Worm (Caenorhabditis elegans) whole organism, L3 larva: ENCODE results near the gene scrm-5.
"Not testable (repeated sequence)": the region's sequence is repeated elsewhere in the genome, so short reads cannot be mapped to it uniquely, and the experiment has no call there.

Experiments used
- ZK546.5 ChIP-seq: sonication (generic microtip); optimal IDR thresholded peaks from 2 replicates; lab custom pipeline; 2017; ENCODE audit warnings: missing biosample characterization, missing genetic modification characterization
- ama-1 ChIP-seq: fragments of 150-350 bp; optimal IDR thresholded peaks from 2 replicates; lab custom pipeline; 2018
- ceh-16 ChIP-seq: sonication (generic microtip); optimal IDR thresholded peaks from 2 replicates; lab custom pipeline; 2017; ENCODE audit warnings: missing biosample characterization, missing genetic modification characterization
- ceh-82 ChIP-seq: fragments of 150-350 bp; optimal IDR thresholded peaks from 2 replicates; lab custom pipeline; 2014; ENCODE audit warnings: missing biosample characterization, missing genetic modification characterization
- ceh-9 ChIP-seq: sonication (generic microtip); optimal IDR thresholded peaks from 2 replicates; lab custom pipeline; 2018; ENCODE audit warnings: missing biosample characterization, missing genetic modification characterization
- daf-12 ChIP-seq: fragments of 150-350 bp; optimal IDR thresholded peaks from 2 replicates; lab custom pipeline; 2014; ENCODE audit warnings: missing biosample characterization, missing genetic modification reagents, missing genetic modification characterization
- egl-27 ChIP-seq: sonication (generic microtip); optimal IDR thresholded peaks from 4 replicates; lab custom pipeline; 2017; ENCODE audit warnings: missing biosample characterization, missing genetic modification reagents, missing genetic modification characterization
- egl-5 ChIP-seq: fragments of 150-350 bp; optimal IDR thresholded peaks from 2 replicates; lab custom pipeline; 2017; ENCODE audit warnings: missing biosample characterization, missing genetic modification reagents, missing genetic modification characterization, inconsistent platforms
- elt-1 ChIP-seq: fragments of 150-350 bp; optimal IDR thresholded peaks from 2 replicates; lab custom pipeline; 2014; ENCODE audit warnings: missing biosample characterization, missing genetic modification characterization
- elt-2 ChIP-seq: sonication (generic microtip); optimal IDR thresholded peaks from 2 replicates; lab custom pipeline; 2016; ENCODE audit warnings: missing genetic modification reagents, mild to moderate bottlenecking, missing genetic modification characterization, missing compliant biosample characterization
- elt-3 ChIP-seq, 3 experiments: fragments of 150-350 bp in 1 of 3; sonication (generic microtip) in 2 of 3; optimal IDR thresholded peaks; 2 replicates in 2 of 3; 4 replicates in 1 of 3; lab custom pipeline; 2014 to 2017; ENCODE audit warnings: missing biosample characterization in 3 of 3, missing genetic modification characterization in 3 of 3
- eor-1 ChIP-seq, 2 experiments: fragments of 150-350 bp; optimal IDR thresholded peaks; 2 replicates each; lab custom pipeline; 2014 to 2018; ENCODE audit warnings: missing biosample characterization in 2 of 2, missing genetic modification characterization in 2 of 2
- fkh-10 ChIP-seq: sonication (generic microtip); optimal IDR thresholded peaks from 2 replicates; lab custom pipeline; 2017; ENCODE audit warnings: missing biosample characterization, missing genetic modification reagents, missing genetic modification characterization
- fkh-2 ChIP-seq: fragments of 150-350 bp; optimal IDR thresholded peaks from 2 replicates; lab custom pipeline; 2014; ENCODE audit warnings: missing biosample characterization, missing genetic modification reagents, missing genetic modification characterization
- hmg-11 ChIP-seq: sonication (generic microtip); optimal IDR thresholded peaks from 2 replicates; lab custom pipeline; 2016; ENCODE audit warnings: missing genetic modification characterization, missing compliant biosample characterization
- jun-1 ChIP-seq: fragments of 150-350 bp; optimal IDR thresholded peaks from 2 replicates; lab custom pipeline; 2014; ENCODE audit warnings: missing biosample characterization, missing genetic modification reagents, missing genetic modification characterization
- lin-15B ChIP-seq: fragments of 150-350 bp; optimal IDR thresholded peaks from 2 replicates; lab custom pipeline; 2014; ENCODE audit warnings: missing biosample characterization, missing genetic modification characterization
- lin-39 ChIP-seq: fragments of 150-350 bp; optimal IDR thresholded peaks from 2 replicates; lab custom pipeline; 2018; ENCODE audit warnings: missing biosample characterization, missing genetic modification reagents, missing genetic modification characterization
- lsy-12 ChIP-seq: sonication (generic microtip); optimal IDR thresholded peaks from 2 replicates; lab custom pipeline; 2016; ENCODE audit warnings: mild to moderate bottlenecking, missing genetic modification characterization, missing compliant biosample characterization
- mdl-1 ChIP-seq: fragments of 150-350 bp; optimal IDR thresholded peaks from 2 replicates; lab custom pipeline; 2014; ENCODE audit warnings: missing biosample characterization, missing genetic modification characterization
- mml-1 ChIP-seq: fragments of 150-350 bp; sonication (generic microtip); optimal IDR thresholded peaks from 3 replicates; lab custom pipeline; 2014; ENCODE audit warnings: missing biosample characterization, missing genetic modification characterization
- nfya-1 ChIP-seq: sonication (generic microtip); optimal IDR thresholded peaks from 2 replicates; lab custom pipeline; 2017; ENCODE audit warnings: missing genetic modification characterization, mild to moderate bottlenecking, missing compliant biosample characterization, antibody characterized with exemption, moderate library complexity; ENCODE audit not compliant: insufficient read depth
- nhr-11 ChIP-seq: fragments of 150-350 bp; optimal IDR thresholded peaks from 2 replicates; lab custom pipeline; 2014; ENCODE audit warnings: missing biosample characterization, missing genetic modification characterization
- nhr-12 ChIP-seq: fragments of 150-350 bp; optimal IDR thresholded peaks from 2 replicates; lab custom pipeline; 2014; ENCODE audit warnings: missing biosample characterization, missing genetic modification characterization
- nhr-237 ChIP-seq: fragments of 150-350 bp; optimal IDR thresholded peaks from 2 replicates; lab custom pipeline; 2014; ENCODE audit warnings: missing biosample characterization, missing genetic modification characterization
- nhr-28 ChIP-seq: fragments of 150-350 bp; optimal IDR thresholded peaks from 2 replicates; lab custom pipeline; 2014; ENCODE audit warnings: missing biosample characterization, missing genetic modification characterization
- nhr-43 ChIP-seq: sonication (generic microtip); optimal IDR thresholded peaks from 2 replicates; lab custom pipeline; 2016; ENCODE audit warnings: mild to moderate bottlenecking, missing genetic modification characterization, missing compliant biosample characterization; ENCODE audit not compliant: poor library complexity, severe bottlenecking
- nhr-67 ChIP-seq: fragments of 150-350 bp; optimal IDR thresholded peaks from 2 replicates; lab custom pipeline; 2014; ENCODE audit warnings: missing biosample characterization, missing genetic modification characterization
- nhr-77 ChIP-seq: fragments of 150-350 bp; optimal IDR thresholded peaks from 2 replicates; lab custom pipeline; 2014; ENCODE audit warnings: missing biosample characterization, missing genetic modification characterization
- pha-4 ChIP-seq: fragments of 150-350 bp; optimal IDR thresholded peaks from 2 replicates; lab custom pipeline; 2014; ENCODE audit warnings: missing biosample characterization, missing genetic modification reagents, missing genetic modification characterization
- pqm-1 ChIP-seq: fragments of 150-350 bp; optimal IDR thresholded peaks from 2 replicates; lab custom pipeline; 2017; ENCODE audit warnings: missing biosample characterization, missing genetic modification characterization, inconsistent platforms
- snpc-4 ChIP-seq: fragments of 150-350 bp; optimal IDR thresholded peaks from 2 replicates; lab custom pipeline; 2014; ENCODE audit warnings: missing biosample characterization, missing genetic modification characterization
- tbx-2 ChIP-seq: sonication (generic microtip); optimal IDR thresholded peaks from 2 replicates; lab custom pipeline; 2016; ENCODE audit warnings: mild to moderate bottlenecking, missing genetic modification characterization, missing compliant biosample characterization
- unc-62 ChIP-seq: fragments of 150-350 bp; sonication (generic microtip); optimal IDR thresholded peaks from 4 replicates; lab custom pipeline; 2014; ENCODE audit warnings: missing biosample characterization, missing genetic modification reagents, missing genetic modification characterization
- zag-1 ChIP-seq: fragments of 150-350 bp; optimal IDR thresholded peaks from 2 replicates; lab custom pipeline; 2014; ENCODE audit warnings: missing biosample characterization, missing genetic modification characterization
- ztf-11 ChIP-seq: fragments of 150-350 bp; optimal IDR thresholded peaks from 2 replicates; lab custom pipeline; 2014; ENCODE audit warnings: missing biosample characterization, missing genetic modification characterization

The scrm-5 gene

DNA sequence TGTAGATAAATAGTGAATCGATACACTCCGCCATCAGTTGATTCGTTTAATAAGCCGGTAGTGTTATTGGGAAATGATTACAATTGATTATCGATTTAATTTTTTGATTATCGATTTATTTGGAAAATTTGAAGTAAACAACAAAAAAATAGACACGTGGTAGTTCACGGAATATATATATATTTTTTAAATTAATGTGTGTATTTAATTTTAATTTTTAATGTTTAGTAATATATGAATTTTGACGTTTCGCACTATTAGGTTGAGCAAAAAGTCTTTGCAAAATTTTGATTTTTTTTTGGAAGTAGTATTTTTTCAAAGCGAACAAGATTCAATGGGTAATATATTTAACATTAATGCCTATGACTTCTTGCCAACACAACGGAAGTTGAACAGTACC lies 19.2 kb upstream of the scrm-5 start, which contains the start of gene F49F1.12:
F49F1.12 (minus strand) TSS at position 101 of the 400 bp plus-strand sequence.
- not testable (repeated sequence) for TF ChIP-seq elt-3 (tag; optimal IDR thresholded peaks at IDR 0.05; lab: Kevin White, UChicago); pha-4 (tag; lab: Kevin White, UChicago); ztf-11 (tag; lab: Kevin White, UChicago)

DNA sequence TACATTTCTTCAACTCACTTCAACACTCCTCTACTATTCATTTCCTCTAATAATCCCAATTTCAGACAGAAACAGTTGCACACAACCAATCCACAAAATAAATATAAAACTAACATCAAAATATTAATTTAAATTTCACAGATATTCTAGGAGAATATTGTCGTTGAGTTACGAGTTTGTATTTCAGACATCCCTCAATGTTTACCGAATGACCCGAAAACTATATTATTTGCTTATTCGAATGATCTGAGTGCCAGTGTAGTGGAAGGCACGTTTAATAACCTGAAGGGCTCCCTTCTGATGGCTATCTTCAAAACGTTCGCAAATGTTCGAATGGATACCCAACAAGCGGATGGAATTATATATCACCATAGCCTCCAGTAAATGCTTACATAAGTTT lies 17.4 kb upstream of the scrm-5 start, which contains the start of gene R07C12.3:
R07C12.3 (plus strand) TSS at position 301 of the 400 bp plus-strand sequence.
- TF ChIP-seq nfya-1 (no peak), pha-4 (tag; lab: Kevin White, UChicago) (no peak), daf-12 (tag; lab: Kevin White, UChicago) (no peak), elt-1 (tag; lab: Kevin White, UChicago) (no peak), nhr-43 (tag; lab: Kevin White, UChicago) (no peak), pqm-1 (no peak), mml-1 (no peak), tbx-2 (tag; lab: Kevin White, UChicago) (no peak), nhr-67 (tag; lab: Kevin White, UChicago) (no peak), egl-27 (tag; lab: Kevin White, UChicago) (no peak), mdl-1 (tag; lab: Kevin White, UChicago) (no peak)

DNA sequence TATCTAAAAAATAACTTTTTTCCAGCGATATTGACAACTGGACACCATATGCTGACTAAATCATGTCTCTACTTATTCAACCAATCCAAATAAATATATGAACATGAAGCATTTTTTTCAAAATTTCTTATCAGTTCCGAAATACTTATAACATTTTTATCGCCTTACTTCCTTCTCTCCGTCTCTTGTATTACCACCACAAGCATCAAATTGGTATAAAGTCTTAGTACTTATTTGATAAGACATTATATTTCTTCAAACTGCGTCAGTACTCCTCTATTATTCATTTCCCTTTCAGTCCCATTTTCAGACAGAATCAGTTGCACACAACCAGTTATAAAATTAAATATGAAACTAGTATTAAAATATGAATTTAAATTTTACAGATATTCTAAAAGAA lies 14.3 kb upstream of the scrm-5 start:
- TF ChIP-seq zag-1 (tag; lab: Kevin White, UChicago) (no peak), jun-1 (tag; lab: Kevin White, UChicago) (peak; percentile 53), egl-27 (tag; lab: Kevin White, UChicago) (no peak), nhr-77 (no peak), mml-1 (no peak), nhr-12 (tag; lab: Kevin White, UChicago) (no peak), fkh-10 (no peak), ceh-9 (tag; lab: Kevin White, UChicago) (no peak), ZK546.5 (tag; lab: Kevin White, UChicago) (no peak), ceh-16 (no peak), snpc-4 (tag; lab: Kevin White, UChicago) (no peak), lin-39 (no peak), eor-1 (tag; optimal IDR thresholded peaks at IDR 0.05; lab: Kevin White, UChicago) (no peak), lsy-12 (no peak), elt-2 (peak; percentile 93), ceh-82 (tag; lab: Kevin White, UChicago) (no peak), elt-3 (tag; optimal IDR thresholded peaks at IDR 0.05; lab: Kevin White, UChicago) (no peak), nhr-11 (tag; lab: Kevin White, UChicago) (no peak), nhr-67 (tag; lab: Kevin White, UChicago) (no peak), nhr-43 (tag; lab: Kevin White, UChicago) (no peak), nhr-237 (no peak), fkh-2 (tag; lab: Kevin White, UChicago) (no peak), pqm-1 (peak; percentile 83), hmg-11 (tag; lab: Kevin White, UChicago) (no peak), elt-1 (tag; lab: Kevin White, UChicago) (no peak), unc-62 (GFP tag; lab: Kevin White, UChicago) (no peak), daf-12 (tag; lab: Kevin White, UChicago) (no peak), nhr-28 (no peak), egl-5 (tag; lab: Kevin White, UChicago) (no peak), pha-4 (tag; lab: Kevin White, UChicago) (peak; percentile 42), nfya-1 (no peak), lin-15B (tag; lab: Kevin White, UChicago) (no peak), ama-1 (no peak)

DNA sequence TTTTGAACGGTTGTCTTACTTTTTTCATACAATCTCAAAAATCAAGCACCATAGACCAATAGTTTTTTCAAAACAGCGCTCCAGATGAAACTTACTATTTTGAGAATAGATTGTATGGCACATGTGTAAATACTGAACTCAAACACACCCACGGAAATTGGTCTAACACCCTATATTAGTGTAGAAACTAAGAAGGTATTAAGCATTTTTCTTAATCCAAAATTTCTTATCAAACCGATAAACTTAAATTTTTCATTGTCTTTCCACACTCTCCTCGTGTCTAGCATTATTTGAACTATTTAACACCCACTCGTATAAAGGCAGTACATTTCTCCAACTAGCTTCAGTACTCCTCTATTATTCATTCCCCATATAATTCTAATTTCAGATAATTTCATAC lies 12.1 kb upstream of the scrm-5 start:
- TF ChIP-seq jun-1 (tag; lab: Kevin White, UChicago), result no peak
- peak; percentile 51 for TF ChIP-seq elt-2

DNA sequence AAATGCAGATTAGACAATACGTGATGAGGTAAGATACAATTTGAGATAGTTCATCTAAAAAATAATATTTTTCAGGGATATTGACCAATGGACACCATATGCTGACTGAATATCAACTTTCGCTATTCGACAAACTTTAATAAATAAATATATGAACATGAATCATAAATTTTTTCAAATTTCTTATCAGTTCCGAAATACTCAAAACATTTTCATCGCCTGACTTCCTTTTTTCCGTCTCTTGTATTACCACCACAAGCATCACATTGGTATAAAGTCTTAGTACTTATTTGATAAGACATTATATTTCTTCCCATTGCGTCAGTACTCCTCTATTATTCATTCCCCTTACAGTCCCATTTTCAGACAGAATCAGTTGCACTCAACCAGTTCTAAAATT lies 10.1 kb upstream of the scrm-5 start, which contains the start of the genes K08D10.10 and R07C12.1:
K08D10.10 (plus strand) TSS at position 93 of the 400 bp plus-strand sequence.
R07C12.1 (plus strand) TSS at position 314 of the 400 bp plus-strand sequence.
- TF ChIP-seq nhr-12 (tag; lab: Kevin White, UChicago) (no peak), jun-1 (tag; lab: Kevin White, UChicago) (peak; percentile 10), fkh-10 (no peak), ceh-9 (tag; lab: Kevin White, UChicago) (no peak), elt-2 (peak; percentile 74), nhr-237 (no peak), ceh-82 (tag; lab: Kevin White, UChicago) (no peak)
